Worm (Caenorhabditis elegans) whole organism, L4 larva: Measurements from ENCODE around the gene set-13.

ENCODE experiments used
- aly-2 ChIP-seq: sonication (generic microtip); optimal IDR thresholded peaks from 2 replicates; lab custom pipeline; 2018; ENCODE audit warnings: missing biosample characterization, missing genetic modification characterization
- fos-1 ChIP-seq: fragments of 150-350 bp; optimal IDR thresholded peaks from 2 replicates; lab custom pipeline; 2014; ENCODE audit warnings: missing biosample characterization, missing genetic modification characterization
- nhr-25 ChIP-seq: sonication (generic microtip); optimal IDR thresholded peaks from 2 replicates; lab custom pipeline; 2017; ENCODE audit warnings: missing genetic modification characterization, mild to moderate bottlenecking, missing compliant biosample characterization, antibody characterized with exemption, moderate library complexity, borderline replicate concordance; ENCODE audit not compliant: insufficient read depth
- pha-4 ChIP-seq, 2 experiments: fragments of 150-350 bp in 1 of 2; fragments of 200-800 bp in 1 of 2; sonication (Bioruptor generic) in 1 of 2; IDR thresholded peaks in 1 of 2; optimal IDR thresholded peaks in 1 of 2; 2 replicates each; pipeline versions ENCODE4 v1.3.6 to Lab custom; 2014 to 2022; ENCODE audit warnings: missing genetic modification characterization in 2 of 2, missing genetic modification reagents in 2 of 2, missing biosample characterization in 1 of 2, missing compliant biosample characterization in 1 of 2
- skn-1 ChIP-seq: fragments of 150-350 bp; optimal IDR thresholded peaks from 2 replicates; lab custom pipeline; 2014; ENCODE audit warnings: missing biosample characterization, missing genetic modification characterization
- zag-1 ChIP-seq: fragments of 150-350 bp; optimal IDR thresholded peaks from 2 replicates; lab custom pipeline; 2014; ENCODE audit warnings: missing biosample characterization, missing genetic modification characterization
- ztf-11 ChIP-seq: fragments of 150-350 bp; optimal IDR thresholded peaks from 2 replicates; lab custom pipeline; 2014; ENCODE audit warnings: missing biosample characterization, missing genetic modification characterization

DNA sequence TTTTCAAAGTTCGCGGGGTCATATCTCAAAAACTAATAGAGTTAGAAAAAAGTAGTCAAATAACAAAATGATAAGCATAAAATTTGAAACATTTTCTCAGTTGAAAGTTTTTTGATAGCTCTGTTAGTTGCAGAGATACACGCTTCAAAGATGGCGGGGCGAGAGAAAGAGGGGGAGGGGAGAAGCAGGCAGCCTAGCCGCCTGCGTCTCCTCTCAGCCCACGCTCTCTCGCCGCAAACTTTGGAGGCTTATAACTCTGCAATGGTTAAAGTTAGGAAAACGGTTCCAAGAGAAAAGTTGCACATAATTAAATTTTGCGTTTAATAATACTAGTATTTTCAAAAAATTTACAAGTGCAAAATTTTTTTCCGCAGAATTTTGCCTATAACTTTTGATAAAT lies 15.0 kb upstream of the set-13 start:
- TF ChIP-seq pha-4 (GFP tag; IDR thresholded peaks at IDR 0.05; lab: Robert Waterston, UW) = no peak
- no peak for TF ChIP-seq pha-4 (tag; optimal IDR thresholded peaks at IDR 0.05; lab: Kevin White, UChicago)
- no peak for TF ChIP-seq ztf-11 (tag; lab: Kevin White, UChicago)
- TF ChIP-seq aly-2 (tag; lab: Kevin White, UChicago) = no peak
- no peak for TF ChIP-seq zag-1 (tag; lab: Kevin White, UChicago)
- TF ChIP-seq fos-1 = no peak
- TF ChIP-seq nhr-25 (tag; lab: Kevin White, UChicago) = no peak
- TF ChIP-seq skn-1 (tag; lab: Kevin White, UChicago) = no peak
